Worm (Caenorhabditis elegans) whole organism, L4/young adult: ENCODE measurements around the gene par-5.

Experiments used
- W03F9.2 ChIP-seq: fragments of 150-350 bp; optimal IDR thresholded peaks from 2 replicates; lab custom pipeline; 2014; ENCODE audit warnings: missing biosample characterization, missing genetic modification characterization
- dao-5 ChIP-seq: sonication (generic microtip); optimal IDR thresholded peaks from 2 replicates; lab custom pipeline; 2016; ENCODE audit warnings: missing genotype, missing genetic modification characterization, moderate library complexity, missing compliant biosample characterization
- him-1 ChIP-seq: sonication (generic microtip); optimal IDR thresholded peaks from 2 replicates; lab custom pipeline; 2016; ENCODE audit warnings: missing genotype, missing genetic modification reagents, missing genetic modification characterization, missing compliant biosample characterization

ce11 chrIV:11855424-11855823, 33.7 kb upstream of the par-5 start:
- TF ChIP-seq him-1 (tag; lab: Kevin White, UChicago) (no peak), dao-5 (tag; lab: Kevin White, UChicago) (no peak), W03F9.2 (tag; lab: Kevin White, UChicago) (no peak)
